Fruit fly (Drosophila melanogaster): ENCODE results near the gene CG31678.

The CG31678 gene

DNA sequence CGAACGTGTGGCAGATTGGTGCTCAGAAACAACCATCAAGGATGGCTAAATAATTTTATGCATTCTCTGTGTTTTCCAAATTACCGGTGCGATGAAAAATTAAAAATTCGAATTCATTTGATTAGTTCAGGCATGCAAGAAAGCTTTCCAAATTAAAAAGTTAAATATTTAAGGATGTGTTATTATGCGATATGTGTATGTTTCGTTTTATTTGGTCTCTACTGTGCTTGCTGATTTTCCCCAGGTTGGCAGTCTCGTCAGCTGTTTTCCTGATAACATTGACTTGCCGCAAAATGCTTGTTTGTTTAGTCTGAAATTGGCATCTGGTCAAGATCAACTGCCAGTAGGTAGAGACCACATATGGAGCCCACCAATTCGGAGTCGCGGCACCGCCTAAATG lies 25.9 kb downstream of the CG31678 start, which contains the start of gene CG2611 (continued):
- no peak for TF ChIP-seq nau (GFP tag; optimal IDR thresholded peaks at IDR 0.05)
- no peak for TF ChIP-seq CG17802 (tag; optimal IDR thresholded peaks at IDR 0.05)
- TF ChIP-seq Max (GFP tag; optimal IDR thresholded peaks at IDR 0.05): peak; percentile 46
- TF ChIP-seq CG14667 (GFP tag; IDR thresholded peaks at IDR 0.05): no peak
- TF ChIP-seq sob (GFP tag; IDR thresholded peaks at IDR 0.05): peak; percentile 44; the same call in 1 of the 2 replicates
- peak; percentile 75; the same call in 2 of the 3 replicates for TF ChIP-seq CG34422 (GFP tag; IDR thresholded peaks at IDR 0.05)
- TF ChIP-seq CG3726 (GFP tag; IDR thresholded peaks at IDR 0.05): no peak
- no peak for TF ChIP-seq CG17186 (GFP tag; optimal IDR thresholded peaks at IDR 0.05)
- TF ChIP-seq luna (GFP tag; optimal IDR thresholded peaks at IDR 0.05): no peak
- TF ChIP-seq Optix (GFP tag; IDR thresholded peaks at IDR 0.05): 0 out of 3 replicates have a peak, but pooled peaks have one; percentile 7
- no peak for TF ChIP-seq aop (GFP tag; IDR thresholded peaks at IDR 0.05)
- TF ChIP-seq CG14860 (GFP tag; IDR thresholded peaks at IDR 0.05; ENCODE audit: partially characterized antibody): no peak
- TF ChIP-seq Deaf1 (tag; optimal IDR thresholded peaks at IDR 0.05): no peak
- no peak for TF ChIP-seq esg (GFP tag; conservative IDR thresholded peaks at IDR 0.05)
- TF ChIP-seq CG12391 (tag; optimal IDR thresholded peaks at IDR 0.05): peak; percentile 63
- TF ChIP-seq Side (GFP tag; optimal IDR thresholded peaks at IDR 0.05): peak; percentile 31
- TF ChIP-seq HmgD (GFP tag; optimal IDR thresholded peaks at IDR 0.05): no peak
- TF ChIP-seq CG14050 (GFP tag; IDR thresholded peaks at IDR 0.05): peak; percentile 51; the same call in 2 of the 3 replicates
- TF ChIP-seq da (GFP tag; optimal IDR thresholded peaks at IDR 0.05): peak; percentile 7
- peak; percentile 42 for TF ChIP-seq CG7556 (GFP tag; optimal IDR thresholded peaks at IDR 0.05)
- no peak for TF ChIP-seq unpg (GFP tag; optimal IDR thresholded peaks at IDR 0.05)
- TF ChIP-seq CG7963 (GFP tag; IDR thresholded peaks at IDR 0.05; ENCODE audit: partially characterized antibody): no peak
- no peak for TF ChIP-seq slou (GFP tag; optimal IDR thresholded peaks at IDR 0.05)
- TF ChIP-seq pan (optimal IDR thresholded peaks at IDR 0.05): no peak
- TF ChIP-seq pan (GFP tag; optimal IDR thresholded peaks at IDR 0.05 in 1 of 2, IDR thresholded peaks at IDR 0.05 in 1 of 2): peak in 1 of 2 experiments; percentile 59
- peak; percentile 3 for TF ChIP-seq Neu2 (GFP tag; optimal IDR thresholded peaks at IDR 0.05; ENCODE audit: borderline replicate concordance)
- TF ChIP-seq ind (GFP tag; optimal IDR thresholded peaks at IDR 0.05): peak; percentile 49
- peak; percentile 56 for TF ChIP-seq Xrp1 (GFP tag; IDR thresholded peaks at IDR 0.05)
- TF ChIP-seq D (optimal IDR thresholded peaks at IDR 0.05): no peak
- no peak for TF ChIP-seq D (GFP tag; optimal IDR thresholded peaks at IDR 0.05)
- TF ChIP-seq ttk (GFP tag; IDR thresholded peaks at IDR 0.05): peak; percentile 30
- peak; percentile 60 for TF ChIP-seq Chrac-16 (GFP tag; optimal IDR thresholded peaks at IDR 0.05)
- peak; percentile 25 for TF ChIP-seq B-H2 (GFP tag; optimal IDR thresholded peaks at IDR 0.05)
- no peak for TF ChIP-seq D19A (tag; optimal IDR thresholded peaks at IDR 0.05)
- TF ChIP-seq wek (GFP tag; optimal IDR thresholded peaks at IDR 0.05): no peak
- peak; percentile 30 for TF ChIP-seq CG17385 (GFP tag; optimal IDR thresholded peaks at IDR 0.05)
- no peak for TF ChIP-seq insv (GFP tag; optimal IDR thresholded peaks at IDR 0.05)
- TF ChIP-seq exex (tag; optimal IDR thresholded peaks at IDR 0.05): no peak
- TF ChIP-seq CG5180 (GFP tag; optimal IDR thresholded peaks at IDR 0.05): no peak
- no peak for TF ChIP-seq run (tag; optimal IDR thresholded peaks at IDR 0.05)
- TF ChIP-seq kni (GFP tag; optimal IDR thresholded peaks at IDR 0.05): no peak
- TF ChIP-seq Hey (tag; optimal IDR thresholded peaks at IDR 0.05): no peak
- no peak for TF ChIP-seq CG11560 (tag; IDR thresholded peaks at IDR 0.05)
- 0 out of 2 replicates have a peak, but pooled peaks have one; percentile 42 for TF ChIP-seq dati (GFP tag; IDR thresholded peaks at IDR 0.05)
- no peak for TF ChIP-seq NFAT (GFP tag; IDR thresholded peaks at IDR 0.05)
- TF ChIP-seq Gsc (GFP tag; IDR thresholded peaks at IDR 0.05): no peak
- peak; percentile 42 for TF ChIP-seq Ssrp (tag; optimal IDR thresholded peaks at IDR 0.05)
- TF ChIP-seq vfl (GFP tag; optimal IDR thresholded peaks at IDR 0.05): peak; percentile 7
- TF ChIP-seq CG32532 (GFP tag; IDR thresholded peaks at IDR 0.05): peak; percentile 60
- TF ChIP-seq ssp (GFP tag; IDR thresholded peaks at IDR 0.05): no peak
- peak; percentile 38 for TF ChIP-seq Fer1 (GFP tag; optimal IDR thresholded peaks at IDR 0.05)
- peak; percentile 12 for TF ChIP-seq CG10462 (GFP tag; optimal IDR thresholded peaks at IDR 0.05)

Data from whole organism, embryonic.